Worm (Caenorhabditis elegans): ENCODE results near the gene nstp-8.

The nstp-8 gene

ce11 chrV:2250126-2250590 lies 34.7 kb downstream of the nstp-8 start, which contains the start of gene cyp-33C7 (continued):
- TF ChIP-seq nhr-71 (tag; optimal IDR thresholded peaks at IDR 0.05) (peak; percentile 59), C04F5.9 (tag; optimal IDR thresholded peaks at IDR 0.05) (no peak), ceh-82 (tag; optimal IDR thresholded peaks at IDR 0.05) (peak in 1 of 3 experiments; percentile 26), tlp-1 (tag; optimal IDR thresholded peaks at IDR 0.05) (no peak), nhr-19 (GFP tag; conservative IDR thresholded peaks at IDR 0.05) (no peak), elt-3 (tag; optimal IDR thresholded peaks at IDR 0.05) (peak in 1 of 6 experiments; percentile 37), aly-2 (tag; optimal IDR thresholded peaks at IDR 0.05) (no peak), snpc-4 (tag; optimal IDR thresholded peaks at IDR 0.05) (no peak), irx-1 (tag; optimal IDR thresholded peaks at IDR 0.05) (no peak), pax-3 (tag; optimal IDR thresholded peaks at IDR 0.05) (no peak), fos-1 (tag; optimal IDR thresholded peaks at IDR 0.05) (no peak), zag-1 (tag; optimal IDR thresholded peaks at IDR 0.05) (no peak), skn-1 (tag; optimal IDR thresholded peaks at IDR 0.05) (peak; percentile 81), ceh-90 (tag; optimal IDR thresholded peaks at IDR 0.05) (no peak), rnt-1 (tag; optimal IDR thresholded peaks at IDR 0.05) (no peak), ztf-4 (tag; optimal IDR thresholded peaks at IDR 0.05) (no peak), nhr-76 (tag; optimal IDR thresholded peaks at IDR 0.05) (no peak), ces-1 (GFP tag; optimal IDR thresholded peaks at IDR 0.05) (no peak), egl-13 (tag; optimal IDR thresholded peaks at IDR 0.05) (no peak), lin-39 (tag; optimal IDR thresholded peaks at IDR 0.05) (no peak), ztf-11 (tag; optimal IDR thresholded peaks at IDR 0.05) (no peak), fkh-8 (tag; optimal IDR thresholded peaks at IDR 0.05) (peak; percentile 2), dpl-1 (GFP tag; optimal IDR thresholded peaks at IDR 0.05) (peak in 2 of 3 experiments; percentile 11 to 33), blmp-1 (tag; optimal IDR thresholded peaks at IDR 0.05) (peak; percentile 20), hpl-2 (GFP tag; optimal IDR thresholded peaks at IDR 0.05) (no peak), lin-35 (GFP tag; optimal IDR thresholded peaks at IDR 0.05) (peak in 1 of 2 experiments; percentile 75), isw-1 (GFP tag; IDR thresholded peaks at IDR 0.05) (no peak), lin-13 (GFP tag; optimal IDR thresholded peaks at IDR 0.05) (no peak)

ce11 chrV:2251774-2252173 lies 36.3 kb downstream of the nstp-8 start:
- TF ChIP-seq mab-9 (GFP tag; IDR thresholded peaks at IDR 0.05), result no peak
- peak; percentile 2 for TF ChIP-seq elt-2 (tag; optimal IDR thresholded peaks at IDR 0.05)
- TF ChIP-seq vab-15 (tag; optimal IDR thresholded peaks at IDR 0.05), result no peak

ce11 chrV:2254553-2255124 lies 39.2 kb downstream of the nstp-8 start, which contains the start of gene str-253:
TSS of gene str-253 (minus strand) at chrV:2254603.
- TF ChIP-seq ceh-82 (tag; optimal IDR thresholded peaks at IDR 0.05) (no peak), nhr-20 (tag; optimal IDR thresholded peaks at IDR 0.05) (no peak), fkh-8 (tag; optimal IDR thresholded peaks at IDR 0.05) (no peak), sox-4 (tag; optimal IDR thresholded peaks at IDR 0.05) (no peak), tlp-1 (tag; optimal IDR thresholded peaks at IDR 0.05) (no peak), isw-1 (GFP tag; IDR thresholded peaks at IDR 0.05) (no peak), ceh-8 (GFP tag; optimal IDR thresholded peaks at IDR 0.05) (no peak), nhr-85 (tag) (no peak), efl-3 (GFP tag; optimal IDR thresholded peaks at IDR 0.05) (no peak), lin-14 (GFP tag; optimal IDR thresholded peaks at IDR 0.05) (no peak), ztf-11 (tag; optimal IDR thresholded peaks at IDR 0.05) (no peak), nhr-90 (tag; optimal IDR thresholded peaks at IDR 0.05; ENCODE audit: poor library complexity) (no peak), grh-1 (GFP tag; IDR thresholded peaks at IDR 0.05) (no peak), elt-2 (tag; optimal IDR thresholded peaks at IDR 0.05) (no peak)

All from whole organism, L1 larva.